Fruit fly (Drosophila melanogaster): ENCODE measurements around the gene capt.

dm6 chr2L:1128344-1128931, 29.6 kb downstream of the capt start:
- no peak for TF ChIP-seq br (GFP tag; optimal IDR thresholded peaks at IDR 0.05)
- TF ChIP-seq jim (GFP tag; optimal IDR thresholded peaks at IDR 0.05), result no peak
- TF ChIP-seq pan (optimal IDR thresholded peaks at IDR 0.05), result no peak
- no peak for TF ChIP-seq Sp1 (GFP tag; optimal IDR thresholded peaks at IDR 0.05)
- TF ChIP-seq foxo (GFP tag; optimal IDR thresholded peaks at IDR 0.05), result no peak
- TF ChIP-seq woc (GFP tag; optimal IDR thresholded peaks at IDR 0.05), result no peak
- TF ChIP-seq usp (GFP tag; optimal IDR thresholded peaks at IDR 0.05), result no peak
- no peak for TF ChIP-seq dmrt93B (GFP tag; optimal IDR thresholded peaks at IDR 0.05)
